Worm (Caenorhabditis elegans): Measurements from ENCODE around the gene lpr-2.

ce11 chrIV:11804053-11804452 lies 25.0 kb downstream of the lpr-2 start, which contains the start of gene H01G02.1:
- no peak for TF ChIP-seq W03F9.2 (tag; optimal IDR thresholded peaks at IDR 0.05)
- no peak for TF ChIP-seq dao-5 (tag; optimal IDR thresholded peaks at IDR 0.05)
- TF ChIP-seq him-1 (tag; optimal IDR thresholded peaks at IDR 0.05) = no peak
